Fruit fly (Drosophila melanogaster): ENCODE measurements around the gene CG43135.

CG43135 gene

dm6 chrX:4252690-4253089 is 4.5 kb downstream of the CG43135 start, which contains the start of gene CG15576:
Gene CG15576 (minus strand): TSS chrX:4252790.
- TF ChIP-seq dmrt93B (GFP tag; optimal IDR thresholded peaks at IDR 0.05) = no peak
- TF ChIP-seq CG9705 (GFP tag; optimal IDR thresholded peaks at IDR 0.05) = no peak
- TF ChIP-seq CG32264 (GFP tag; optimal IDR thresholded peaks at IDR 0.05) = no peak
- TF ChIP-seq ey (GFP tag; optimal IDR thresholded peaks at IDR 0.05) = no peak
- no peak for TF ChIP-seq jim (GFP tag; optimal IDR thresholded peaks at IDR 0.05)
- TF ChIP-seq fru (GFP tag; optimal IDR thresholded peaks at IDR 0.05) = no peak
- no peak for TF ChIP-seq CrebA (GFP tag; optimal IDR thresholded peaks at IDR 0.05; ENCODE audit: borderline replicate concordance)
- TF ChIP-seq sage (GFP tag; optimal IDR thresholded peaks at IDR 0.05) = no peak
- no peak for TF ChIP-seq br (GFP tag; optimal IDR thresholded peaks at IDR 0.05)
- no peak for TF ChIP-seq psq (GFP tag; optimal IDR thresholded peaks at IDR 0.05)
- no peak for TF ChIP-seq Sp1 (GFP tag; optimal IDR thresholded peaks at IDR 0.05)

dm6 chrX:4262661-4263060 is 14.5 kb downstream of the CG43135 start:
- TF ChIP-seq Vsx2 (GFP tag; optimal IDR thresholded peaks at IDR 0.05; ENCODE audit: partially characterized antibody) (no peak), pan (optimal IDR thresholded peaks at IDR 0.05) (no peak), sage (GFP tag; optimal IDR thresholded peaks at IDR 0.05) (no peak), sv (GFP tag; optimal IDR thresholded peaks at IDR 0.05) (no peak), Hr83 (GFP tag; optimal IDR thresholded peaks at IDR 0.05; ENCODE audit: poor library complexity, severe bottlenecking) (no peak), ey (GFP tag; optimal IDR thresholded peaks at IDR 0.05) (peak; percentile 40), rgr (GFP tag; optimal IDR thresholded peaks at IDR 0.05) (peak; percentile 32), Jra (GFP tag; optimal IDR thresholded peaks at IDR 0.05) (no peak), GATAd (GFP tag; optimal IDR thresholded peaks at IDR 0.05) (no peak), CG32264 (GFP tag; optimal IDR thresholded peaks at IDR 0.05) (no peak), CrebA (GFP tag; optimal IDR thresholded peaks at IDR 0.05; ENCODE audit: borderline replicate concordance) (no peak), fru (GFP tag; optimal IDR thresholded peaks at IDR 0.05) (peak; percentile 46), Sp1 (GFP tag; optimal IDR thresholded peaks at IDR 0.05) (peak; percentile 29), br (GFP tag; optimal IDR thresholded peaks at IDR 0.05) (peak; percentile 15), Mio (GFP tag; optimal IDR thresholded peaks at IDR 0.05) (no peak), h (GFP tag; optimal IDR thresholded peaks at IDR 0.05) (peak; percentile 32), N (GFP tag; optimal IDR thresholded peaks at IDR 0.05) (no peak), dl (GFP tag; optimal IDR thresholded peaks at IDR 0.05; ENCODE audit: insufficient read depth in 1 of 2, partially characterized antibody in 2 of 2) (no peak), Hnf4 (GFP tag; optimal IDR thresholded peaks at IDR 0.05) (no peak), foxo (GFP tag; optimal IDR thresholded peaks at IDR 0.05) (peak in 1 of 2 experiments; percentile 46), woc (GFP tag; optimal IDR thresholded peaks at IDR 0.05) (peak; percentile 3), Rel (GFP tag; optimal IDR thresholded peaks at IDR 0.05) (no peak), Rel (tag; optimal IDR thresholded peaks at IDR 0.05) (no peak), brk (GFP tag; optimal IDR thresholded peaks at IDR 0.05) (no peak), lola (GFP tag; optimal IDR thresholded peaks at IDR 0.05) (no peak), Hr78 (GFP tag; optimal IDR thresholded peaks at IDR 0.05) (no peak), jim (GFP tag; optimal IDR thresholded peaks at IDR 0.05) (no peak), CG9705 (GFP tag; optimal IDR thresholded peaks at IDR 0.05) (no peak), usp (GFP tag; optimal IDR thresholded peaks at IDR 0.05) (no peak), psq (GFP tag; optimal IDR thresholded peaks at IDR 0.05) (no peak), dsf (GFP tag; optimal IDR thresholded peaks at IDR 0.05; ENCODE audit: borderline replicate concordance) (no peak), OdsH (GFP tag; optimal IDR thresholded peaks at IDR 0.05) (peak; percentile 26), Myc (optimal IDR thresholded peaks at IDR 0.05) (no peak), Dif (GFP tag; optimal IDR thresholded peaks at IDR 0.05; ENCODE audit: partially characterized antibody) (no peak), tai (GFP tag; optimal IDR thresholded peaks at IDR 0.05) (no peak), Dfd (GFP tag; optimal IDR thresholded peaks at IDR 0.05) (no peak), HLH106 (tag; optimal IDR thresholded peaks at IDR 0.05) (peak; percentile 42), dmrt93B (GFP tag; optimal IDR thresholded peaks at IDR 0.05) (no peak), Abd-B (GFP tag; optimal IDR thresholded peaks at IDR 0.05) (no peak)

DNA sequence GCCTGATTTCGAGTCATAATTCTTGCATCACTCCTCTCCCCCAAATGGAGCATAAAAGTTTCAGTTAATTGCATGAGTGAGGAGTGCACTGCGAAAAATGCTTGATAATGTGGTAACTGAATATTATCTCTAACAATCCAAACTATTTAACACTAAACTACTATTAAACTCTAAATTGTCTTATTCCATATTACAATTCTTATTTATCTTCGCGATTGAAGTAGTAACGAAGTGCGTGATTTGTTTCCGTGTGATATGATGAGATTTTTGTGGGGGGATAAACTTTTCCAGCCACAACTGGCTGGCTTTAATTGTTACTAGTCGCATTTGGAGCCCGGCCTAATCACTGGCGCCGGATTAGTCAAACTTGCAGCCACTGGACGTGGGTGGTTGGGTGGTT is 16.1 kb downstream of the CG43135 start:
- no peak for TF ChIP-seq dmrt93B (GFP tag; optimal IDR thresholded peaks at IDR 0.05)
- no peak for TF ChIP-seq dsf (GFP tag; optimal IDR thresholded peaks at IDR 0.05; ENCODE audit: borderline replicate concordance)
